Worm (Caenorhabditis elegans): ENCODE data around the gene clec-176.
"Not testable (repeated sequence)": the region's sequence is repeated elsewhere in the genome, so short reads cannot be mapped to it uniquely, and the experiment has no call there.

The clec-176 gene

ce11 chrIV:5012241-5012640 is 28.4 kb downstream of the clec-176 start, which contains the start of gene srm-1:
srm-1 (plus strand) TSS chrIV:5012541.
- TF ChIP-seq ceh-82 (tag; optimal IDR thresholded peaks at IDR 0.05): no peak
- no peak for TF ChIP-seq jun-1 (tag; optimal IDR thresholded peaks at IDR 0.05)
- TF ChIP-seq nhr-67 (tag; optimal IDR thresholded peaks at IDR 0.05): no peak
- no peak for TF ChIP-seq hmg-11 (tag; optimal IDR thresholded peaks at IDR 0.05)

ce11 chrIV:5016461-5016860 is 32.6 kb downstream of the clec-176 start, which contains the start of gene ssq-4:
ssq-4 (plus strand) TSS chrIV:5016479.
- not testable (repeated sequence) for TF ChIP-seq fos-1, egl-27, skn-1 (tag; optimal IDR thresholded peaks at IDR 0.05)

ce11 chrIV:5017075-5017474 is 33.2 kb downstream of the clec-176 start, which contains the start of gene T28H11.7:
T28H11.7 (minus strand) TSS chrIV:5017175.
- not testable (repeated sequence) for TF ChIP-seq sea-2 (GFP tag; optimal IDR thresholded peaks at IDR 0.05); nhr-67 (tag; optimal IDR thresholded peaks at IDR 0.05); nhr-28 (tag; optimal IDR thresholded peaks at IDR 0.05)

ce11 chrIV:5020533-5020932 is 36.7 kb downstream of the clec-176 start, which contains the start of gene T28H11.8:
T28H11.8 (minus strand) TSS chrIV:5020633.
- no peak for TF ChIP-seq lin-39 (tag; optimal IDR thresholded peaks at IDR 0.05)
- TF ChIP-seq nhr-25 (tag; optimal IDR thresholded peaks at IDR 0.05): no peak
- no peak for TF ChIP-seq ama-1 (optimal IDR thresholded peaks at IDR 0.05)
- no peak for TF ChIP-seq R02D3.7 (tag; optimal IDR thresholded peaks at IDR 0.05)
- TF ChIP-seq nfya-1 (tag; optimal IDR thresholded peaks at IDR 0.05; ENCODE audit: insufficient read depth): no peak

- no peak for TF ChIP-seq ZK546.5 (tag; optimal IDR thresholded peaks at IDR 0.05)
- no peak for TF ChIP-seq ceh-16 (tag; optimal IDR thresholded peaks at IDR 0.05)
- TF ChIP-seq nhr-76 (tag; optimal IDR thresholded peaks at IDR 0.05): no peak
Measured at ce11 chrIV:5025646-5026045, 41.8 kb downstream of the clec-176 start, which contains the start of gene C09B9.85. C09B9.85 (minus strand) TSS chrIV:5025746.

- no peak for TF ChIP-seq daf-12 (tag; optimal IDR thresholded peaks at IDR 0.05)
- TF ChIP-seq mml-1 (tag; optimal IDR thresholded peaks at IDR 0.05): no peak
- no peak for TF ChIP-seq nhr-11 (tag; optimal IDR thresholded peaks at IDR 0.05)
- no peak for TF ChIP-seq nhr-25 (tag; optimal IDR thresholded peaks at IDR 0.05)
- no peak for TF ChIP-seq sea-2 (GFP tag; optimal IDR thresholded peaks at IDR 0.05)
- no peak for TF ChIP-seq skn-1 (tag; optimal IDR thresholded peaks at IDR 0.05)
- no peak for TF ChIP-seq nhr-23 (tag; optimal IDR thresholded peaks at IDR 0.05)
- TF ChIP-seq lin-15B (tag; optimal IDR thresholded peaks at IDR 0.05): no peak
- TF ChIP-seq mdl-1 (tag; optimal IDR thresholded peaks at IDR 0.05): no peak
- no peak for TF ChIP-seq lsy-12 (tag; optimal IDR thresholded peaks at IDR 0.05)
Measured at ce11 chrIV:5028978-5029377, 45.1 kb downstream of the clec-176 start, which contains the start of the genes best-6 and C09B9.2. best-6 (minus strand) TSS chrIV:5029078. C09B9.2 (plus strand) TSS chrIV:5029291.

ce11 chrIV:5031346-5031745 is 47.5 kb downstream of the clec-176 start:
- TF ChIP-seq aly-2 (tag; optimal IDR thresholded peaks at IDR 0.05): no peak
- TF ChIP-seq nhr-25 (tag; optimal IDR thresholded peaks at IDR 0.05): no peak
- TF ChIP-seq nhr-23 (tag; optimal IDR thresholded peaks at IDR 0.05): no peak
- TF ChIP-seq pha-4 (tag; optimal IDR thresholded peaks at IDR 0.05): no peak
- TF ChIP-seq nhr-11 (tag; optimal IDR thresholded peaks at IDR 0.05): no peak
- no peak for TF ChIP-seq fkh-2 (tag; optimal IDR thresholded peaks at IDR 0.05)
- TF ChIP-seq ceh-16 (tag; optimal IDR thresholded peaks at IDR 0.05): no peak
- no peak for TF ChIP-seq egl-27 (tag; optimal IDR thresholded peaks at IDR 0.05)
- no peak for TF ChIP-seq lsy-12 (tag; optimal IDR thresholded peaks at IDR 0.05)
- TF ChIP-seq zag-1 (tag; optimal IDR thresholded peaks at IDR 0.05): no peak
- no peak for TF ChIP-seq ztf-11 (tag; optimal IDR thresholded peaks at IDR 0.05)
- no peak for TF ChIP-seq skn-1 (tag; optimal IDR thresholded peaks at IDR 0.05)
- TF ChIP-seq elt-2 (tag; optimal IDR thresholded peaks at IDR 0.05): no peak
- TF ChIP-seq nhr-28 (tag; optimal IDR thresholded peaks at IDR 0.05): no peak
- no peak for TF ChIP-seq nhr-237 (tag; optimal IDR thresholded peaks at IDR 0.05)
- TF ChIP-seq nfya-1 (tag; optimal IDR thresholded peaks at IDR 0.05; ENCODE audit: insufficient read depth): no peak
- TF ChIP-seq ceh-28 (tag; optimal IDR thresholded peaks at IDR 0.05): no peak
- TF ChIP-seq nhr-12 (tag; optimal IDR thresholded peaks at IDR 0.05): no peak
